1 fruit fly cellular context compared by ENCODE assay signal in the genomic region with DNA sequence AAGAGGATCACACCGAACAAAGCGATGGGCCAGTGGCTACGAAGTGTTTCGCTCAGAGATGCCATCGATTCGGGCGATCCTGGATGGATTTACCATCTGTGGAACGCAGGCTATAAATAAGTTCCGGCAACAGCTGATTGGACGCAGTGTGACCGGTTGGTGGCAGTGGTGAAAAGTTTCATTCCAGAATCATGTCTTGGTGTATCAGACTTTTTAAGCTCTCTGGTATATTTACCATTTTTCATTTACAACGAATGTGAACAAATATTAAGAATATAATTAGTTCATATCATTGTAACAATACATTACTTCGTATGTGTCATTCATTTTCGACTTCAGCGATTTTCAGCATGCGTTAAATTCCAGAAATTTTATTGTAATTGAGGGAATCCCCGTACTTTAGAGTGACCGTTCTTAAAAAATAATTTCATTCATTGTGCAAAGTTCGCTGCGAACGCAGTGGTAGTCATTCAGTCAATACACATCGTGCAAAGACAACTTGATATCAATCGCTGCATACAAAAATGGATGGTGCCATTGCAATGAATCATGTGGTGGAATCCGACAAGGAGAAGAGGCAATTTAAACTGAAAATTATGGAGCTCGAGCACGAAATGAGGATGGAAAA.
TF ChIP-seq lines count a peak whose summit lies in the region.

Tmem43 (minus strand) TSS at position 152 of the 628 bp plus-strand sequence.

TF ChIP-seq in whole organism, embryonic, 481 proteins besides CTCF, POLR2A, EP300 and RAD21 (continued from another document):
- peak; percentile 21 for TF ChIP-seq BEAF-32 (GFP tag; optimal IDR thresholded peaks at IDR 0.05; lab: Kevin White, UChicago)
- peak; percentile 24 for TF ChIP-seq CG12659 (GFP tag; optimal IDR thresholded peaks at IDR 0.05; lab: Kevin White, UChicago)
- TF ChIP-seq sens (GFP tag; lab: Kevin White, UChicago): peak; percentile 77
- peak; percentile 13 for TF ChIP-seq CG17186 (GFP tag; optimal IDR thresholded peaks at IDR 0.05; lab: Kevin White, UChicago)
- peak; percentile 33 for TF ChIP-seq CG12769 (tag; optimal IDR thresholded peaks at IDR 0.05; lab: Kevin White, UChicago)
- no peak for TF ChIP-seq tio (GFP tag; optimal IDR thresholded peaks at IDR 0.05; lab: Kevin White, UChicago)
- no peak for TF ChIP-seq amos (GFP tag; IDR thresholded peaks at IDR 0.05; lab: Robert Waterston, UW; ENCODE audit: partially characterized antibody)
- peak; percentile 33; the same call in 1 of the 2 replicates for TF ChIP-seq CG13287 (GFP tag; IDR thresholded peaks at IDR 0.05; lab: Robert Waterston, UW; ENCODE audit: partially characterized antibody)
- TF ChIP-seq knrl (GFP tag; IDR thresholded peaks at IDR 0.05; lab: Robert Waterston, UW; ENCODE audit: partially characterized antibody): 0 out of 3 replicates have a peak, but pooled peaks have one; percentile 16
- TF ChIP-seq gfzf (GFP tag; optimal IDR thresholded peaks at IDR 0.05; lab: Kevin White, UChicago): peak; percentile 79
- TF ChIP-seq Myb (GFP tag; optimal IDR thresholded peaks at IDR 0.05; lab: Kevin White, UChicago): peak; percentile 63
- peak; percentile 49 for TF ChIP-seq CG9797 (GFP tag; optimal IDR thresholded peaks at IDR 0.05; lab: Kevin White, UChicago)
- 0 out of 3 replicates have a peak, but pooled peaks have one; percentile 30 for TF ChIP-seq Opbp (GFP tag; IDR thresholded peaks at IDR 0.05; lab: Robert Waterston, UW; ENCODE audit: partially characterized antibody)
- TF ChIP-seq row (GFP tag; IDR thresholded peaks at IDR 0.05; lab: Robert Waterston, UW): peak; percentile 30; the same call in 2 of the 3 replicates
- TF ChIP-seq Lhr (GFP tag; optimal IDR thresholded peaks at IDR 0.05; lab: Kevin White, UChicago): peak; percentile 35
- TF ChIP-seq MESR4 (GFP tag; optimal IDR thresholded peaks at IDR 0.05; lab: Kevin White, UChicago): peak; percentile 65
